Fruit fly (Drosophila melanogaster) S2 (cell line): ENCODE measurements around the gene CG5946.
A peak's percentile ranks its signal among the peaks of the same experiment; 100 is the strongest.

ENCODE experiments used
- CG8478 ChIP-seq: fragments of >200 bp; optimal IDR thresholded peaks from 2 replicates; lab custom pipeline; 2018
- CTCF ChIP-seq, 2 experiments: fragments of >200 bp; optimal IDR thresholded peaks; 2 replicates each; lab custom pipeline; 2018

The CG5946 gene

DNA sequence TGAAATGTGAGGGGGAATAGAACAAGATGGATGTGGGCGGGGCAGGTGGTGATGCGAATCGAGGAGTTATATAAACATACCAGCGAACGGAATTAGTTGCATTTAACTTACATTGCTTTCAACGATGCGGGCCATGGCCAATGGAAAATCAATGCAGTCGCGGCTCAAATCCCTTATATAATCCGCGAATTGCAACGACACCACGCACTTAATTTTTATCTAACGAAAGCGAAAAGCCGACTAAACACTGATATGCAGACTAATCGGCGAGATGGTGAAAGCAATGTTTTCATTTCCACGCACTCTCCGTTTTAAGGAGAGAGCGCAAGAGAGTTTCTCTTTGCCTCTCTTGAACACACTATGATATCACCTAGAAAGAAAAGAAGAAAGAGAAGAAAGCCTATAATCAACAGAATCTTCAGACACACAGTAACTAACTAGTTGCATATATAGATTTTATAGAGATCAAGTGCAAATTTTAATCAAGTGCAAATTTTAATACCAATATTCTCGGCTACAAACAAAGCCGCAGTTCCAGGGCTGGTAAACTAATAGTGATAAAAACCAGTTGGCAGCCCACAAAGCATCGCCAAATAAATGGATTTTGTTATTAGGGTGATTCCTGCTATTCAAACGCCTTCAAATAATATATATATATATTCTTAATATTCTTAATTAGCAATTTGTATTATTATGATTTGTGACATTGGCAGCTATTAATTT, at the start of gene CG5946, which contains the start of gene CG11597:
TSS of gene CG5946 (minus strand) at position 553 of the 723 bp plus-strand sequence.
TSS of gene CG11597 (minus strand) at position 553 of the 723 bp plus-strand sequence.
- TF ChIP-seq CG8478 (no peak), CTCF (optimal IDR thresholded peaks at IDR 0.05; lab: Kevin White, UChicago) (no peak)

- TF ChIP-seq CTCF (optimal IDR thresholded peaks at IDR 0.05; lab: Kevin White, UChicago) (no peak), CG8478 (no peak)
These were observed 49.1 kb upstream of the CG5946 start, which contains the start of gene CG5906 for dm6 chr3L:11871205-11871604. Gene CG5906, minus strand, starts transcription at chr3L:11871305.

dm6 chr3L:11869328-11869727, 47.3 kb upstream of the CG5946 start:
- TF ChIP-seq CG8478 (no peak), CTCF (optimal IDR thresholded peaks at IDR 0.05; lab: Kevin White, UChicago) (no peak)

DNA sequence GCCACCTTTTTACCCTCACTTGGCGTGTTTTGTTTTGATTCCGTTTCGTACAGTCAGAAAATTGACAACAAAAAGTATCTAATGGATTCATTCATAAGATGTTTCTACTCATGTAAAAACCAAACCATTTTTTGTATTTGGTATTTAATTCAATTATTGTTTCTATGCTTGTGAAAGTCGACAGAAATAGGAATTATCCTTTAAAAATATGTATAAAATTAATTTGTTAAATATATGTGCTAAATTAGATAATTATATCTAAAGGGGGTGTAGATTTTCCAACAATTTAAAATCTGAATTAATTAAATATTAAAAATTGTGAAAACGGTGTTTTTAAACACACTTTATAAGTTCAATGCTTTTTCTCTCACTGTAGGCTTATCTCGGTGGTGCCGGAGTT, 41.5 kb upstream of the CG5946 start:
- TF ChIP-seq CTCF (optimal IDR thresholded peaks at IDR 0.05; lab: Kevin White, UChicago) (no peak), CG8478 (no peak)

DNA sequence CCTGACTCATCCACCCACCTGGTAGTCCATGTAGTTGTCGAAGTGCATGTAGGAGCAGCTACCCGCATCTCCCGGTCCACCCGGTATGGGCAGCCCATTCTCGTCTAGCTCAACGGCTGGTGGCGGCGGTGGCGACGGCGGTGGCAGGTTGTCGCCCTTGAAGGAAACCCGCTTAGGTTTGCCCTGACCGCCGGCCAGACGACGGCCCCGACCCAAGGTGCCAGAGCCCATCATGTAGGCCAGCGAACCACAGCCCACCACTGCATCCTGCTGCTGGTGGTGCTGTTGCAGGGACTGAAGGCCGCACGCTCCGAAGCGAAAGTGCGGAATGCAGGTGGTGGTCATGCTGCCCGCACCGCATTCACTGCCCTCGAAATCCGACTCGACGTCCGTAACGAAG, 40.2 kb upstream of the CG5946 start:
- TF ChIP-seq CTCF (optimal IDR thresholded peaks at IDR 0.05; lab: Kevin White, UChicago) (no peak), CG8478 (no peak)

- TF ChIP-seq CTCF (optimal IDR thresholded peaks at IDR 0.05; lab: Kevin White, UChicago) (no peak), CG8478 (no peak)
These were observed 36.7 kb upstream of the CG5946 start for dm6 chr3L:11858745-11859144.

dm6 chr3L:11852924-11853323, 30.8 kb upstream of the CG5946 start:
- TF ChIP-seq CTCF (optimal IDR thresholded peaks at IDR 0.05; lab: Kevin White, UChicago) (peak; percentile 67 to 70), CG8478 (no peak)

DNA sequence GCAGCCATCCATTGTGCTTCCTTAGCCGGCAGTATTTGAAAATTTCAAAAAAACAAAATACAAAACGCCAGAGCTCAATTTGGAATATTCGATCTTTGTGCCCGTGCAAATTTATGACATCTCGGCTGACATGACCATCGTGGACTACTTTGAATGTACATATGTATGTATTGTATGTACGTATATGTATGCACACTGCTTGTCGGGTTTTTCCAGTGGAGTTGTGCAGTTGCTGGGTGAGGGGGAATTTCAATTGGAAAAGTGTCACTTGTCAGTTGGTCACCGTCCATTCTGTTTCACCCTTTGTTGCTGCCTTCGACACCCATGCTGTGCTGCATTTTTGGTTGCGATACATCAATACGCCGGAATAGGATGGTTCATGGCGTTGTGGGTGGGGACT, 25.6 kb upstream of the CG5946 start, which contains the start of gene CG12521:
TSS of gene CG12521 (minus strand) at position 101 of the 400 bp plus-strand sequence.
- TF ChIP-seq CTCF (optimal IDR thresholded peaks at IDR 0.05; lab: Kevin White, UChicago) (no peak), CG8478 (no peak)

DNA sequence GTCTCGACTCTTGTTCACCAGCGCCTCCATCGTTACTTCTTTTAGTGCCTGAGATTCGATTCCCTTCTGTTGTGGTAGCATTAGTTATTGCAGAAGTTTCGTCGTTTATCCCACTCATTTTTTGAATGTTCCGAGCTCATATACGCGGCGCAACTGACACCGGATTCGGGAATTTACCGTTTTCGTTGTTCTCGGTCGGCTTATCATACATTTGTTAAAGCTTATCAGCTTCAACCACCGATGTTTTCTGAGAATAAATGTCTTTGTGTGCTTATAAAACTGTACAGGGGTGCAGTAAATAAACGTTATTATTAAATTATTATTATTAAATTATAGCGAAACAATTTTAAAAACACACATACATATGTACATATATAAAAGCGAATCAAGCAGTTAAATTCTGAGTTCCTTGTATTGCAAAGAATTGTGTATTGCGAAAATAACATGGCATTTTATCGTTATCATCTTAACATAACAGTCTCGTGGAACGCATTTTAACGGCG, 14.6 kb upstream of the CG5946 start, which contains the start of gene CG43064:
TSS of gene CG43064 (minus strand) at position 147 of the 503 bp plus-strand sequence.
- TF ChIP-seq CG8478: no peak
- no peak for TF ChIP-seq CTCF (optimal IDR thresholded peaks at IDR 0.05; lab: Kevin White, UChicago)

dm6 chr3L:11833296-11833717, 11.2 kb upstream of the CG5946 start, which contains the start of gene CycA:
Gene CycA, minus strand, starts transcription at chr3L:11833578.
- TF ChIP-seq CTCF (optimal IDR thresholded peaks at IDR 0.05; lab: Kevin White, UChicago) (peak; percentile 25 to 49), CG8478 (no peak)

DNA sequence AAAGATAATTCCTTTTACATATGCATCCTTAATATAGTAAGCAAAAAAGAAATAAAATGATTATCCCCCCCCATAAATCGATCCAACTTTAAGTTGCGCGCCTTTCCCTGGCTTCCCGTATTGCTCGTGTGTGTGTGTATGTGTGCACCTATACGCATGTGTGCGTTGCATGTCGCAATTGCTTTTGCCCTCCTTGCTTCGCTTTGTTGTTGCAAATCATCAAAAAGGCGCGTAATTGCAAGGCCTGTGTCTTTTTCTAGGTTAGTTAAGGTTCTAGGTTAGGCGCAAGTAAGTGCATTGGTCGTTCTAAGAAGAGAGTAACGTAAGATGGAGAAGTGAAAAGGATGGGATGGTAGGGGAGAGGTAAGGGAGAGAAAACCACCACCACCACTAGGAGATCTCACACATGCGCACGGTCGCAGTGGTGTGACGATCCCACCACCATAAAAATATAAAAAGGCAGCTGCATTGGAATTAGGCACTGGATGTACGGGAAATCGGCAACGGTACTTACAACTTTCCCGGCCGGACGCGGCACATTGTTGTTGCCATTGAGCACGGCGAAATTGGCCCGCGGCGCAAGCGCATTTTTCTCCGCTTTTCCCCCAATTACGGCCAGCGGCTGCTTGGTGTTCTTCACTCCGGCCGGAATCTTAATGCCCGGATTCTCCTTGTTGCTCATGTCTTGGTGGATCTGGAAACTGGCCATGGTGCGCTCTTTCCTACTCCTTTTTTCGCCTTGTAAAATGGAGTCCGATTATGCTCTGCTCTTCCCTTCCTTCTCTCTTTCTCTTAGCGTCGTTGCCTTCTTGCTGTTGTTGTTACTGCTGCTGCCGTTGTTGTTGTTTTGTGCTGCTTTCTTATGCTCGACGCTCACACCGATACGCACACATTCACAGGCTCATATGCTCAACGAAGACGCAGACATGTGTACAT, 10.6 kb upstream of the CG5946 start:
- TF ChIP-seq CTCF (optimal IDR thresholded peaks at IDR 0.05; lab: Kevin White, UChicago) (no peak), CG8478 (no peak)

DNA sequence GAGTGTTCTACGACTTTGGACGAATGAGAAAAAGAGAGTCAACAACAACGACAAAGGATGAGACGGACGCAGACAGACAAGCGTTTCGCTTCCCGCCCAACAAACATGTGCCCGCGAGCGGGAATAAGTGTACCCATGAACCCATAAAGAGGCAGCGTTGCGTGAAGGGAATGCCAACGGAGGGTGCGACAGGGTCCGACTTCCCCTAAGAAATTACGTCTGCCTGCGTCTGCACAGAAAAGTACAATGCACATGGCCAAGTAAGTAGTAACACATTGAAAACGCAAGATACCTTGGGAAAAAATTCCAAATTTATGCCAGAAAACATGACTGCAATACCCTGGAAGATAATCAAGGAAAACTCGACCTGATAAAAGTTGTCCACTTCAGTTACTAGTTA, 9.1 kb upstream of the CG5946 start:
- TF ChIP-seq CTCF (optimal IDR thresholded peaks at IDR 0.05; lab: Kevin White, UChicago) (no peak), CG8478 (no peak)

- no peak for TF ChIP-seq CG8478
- TF ChIP-seq CTCF (optimal IDR thresholded peaks at IDR 0.05; lab: Kevin White, UChicago): no peak
These were observed 6.7 kb upstream of the CG5946 start, which contains the start of gene CG7264 for dm6 chr3L:11828730-11829129. Gene CG7264, plus strand, starts transcription at chr3L:11829030.

dm6 chr3L:11825560-11826153, 3.6 kb upstream of the CG5946 start, which contains the start of gene CG32095:
Gene CG32095, minus strand, starts transcription at chr3L:11825732.
- TF ChIP-seq CG8478: no peak
- no peak for TF ChIP-seq CTCF (optimal IDR thresholded peaks at IDR 0.05; lab: Kevin White, UChicago)
